Fruit fly (Drosophila melanogaster): Measurements from ENCODE around the gene CG16762.

CG16762 gene

DNA sequence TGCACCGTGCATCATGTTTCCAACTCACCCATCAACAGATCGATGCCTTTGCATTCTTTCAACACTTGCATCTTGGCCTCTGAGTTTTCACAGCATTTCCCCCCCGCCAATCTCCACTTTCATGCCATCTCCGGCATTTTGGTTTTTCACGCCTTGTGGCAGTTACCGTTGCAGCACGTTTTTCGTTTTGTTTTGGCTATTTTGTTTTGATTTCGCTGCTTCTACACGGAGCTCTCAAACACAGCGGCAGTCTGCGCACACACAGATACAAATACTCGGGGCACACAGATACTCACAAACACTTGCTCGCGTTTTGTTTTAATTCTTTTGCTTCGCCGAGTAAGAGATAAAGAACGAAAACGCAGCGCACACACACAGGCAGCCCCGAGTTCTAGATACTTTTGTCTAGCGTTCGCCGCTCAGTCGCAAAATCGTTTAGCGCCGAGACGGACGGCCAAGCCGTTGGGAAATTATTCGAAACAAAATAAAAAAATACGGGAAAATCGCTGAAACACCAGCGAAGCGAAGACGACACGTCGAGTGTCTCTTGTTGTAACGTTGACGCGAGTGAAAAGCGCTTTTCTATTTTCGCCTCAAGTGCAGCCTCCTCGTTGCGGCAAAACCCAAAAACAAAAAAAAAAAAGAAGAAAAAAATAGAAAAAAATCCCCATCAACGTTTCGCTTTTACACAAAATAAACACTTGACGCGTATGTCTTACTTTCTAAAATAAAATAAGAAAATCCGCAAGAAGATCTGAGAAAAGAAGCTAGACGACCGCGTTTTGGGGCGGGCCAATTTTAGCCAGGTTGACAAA, 46.7 kb downstream of the CG16762 start (continued):
- TF ChIP-seq BEAF-32 (GFP tag; optimal IDR thresholded peaks at IDR 0.05): no peak
- TF ChIP-seq BtbVII (GFP tag; optimal IDR thresholded peaks at IDR 0.05): no peak
- no peak for TF ChIP-seq dpn (GFP tag; optimal IDR thresholded peaks at IDR 0.05)
- TF ChIP-seq nom (GFP tag; optimal IDR thresholded peaks at IDR 0.05): peak; percentile 69

- TF ChIP-seq Hr78 (GFP tag; optimal IDR thresholded peaks at IDR 0.05) (peak in 1 of 2 experiments; percentile 83), Trl (optimal IDR thresholded peaks at IDR 0.05) (peak; percentile 20 to 54), Trl (GFP tag; optimal IDR thresholded peaks at IDR 0.05) (no peak), Jarid2 (GFP tag; optimal IDR thresholded peaks at IDR 0.05) (no peak), CG18476 (GFP tag; optimal IDR thresholded peaks at IDR 0.05) (no peak), Taf1 (GFP tag; IDR thresholded peaks at IDR 0.05) (no peak), chinmo (GFP tag; IDR thresholded peaks at IDR 0.05; ENCODE audit: partially characterized antibody) (0 out of 4 replicates have a peak, but pooled peaks have one; percentile 34), unc-4 (GFP tag; IDR thresholded peaks at IDR 0.05; ENCODE audit: partially characterized antibody) (no peak), CG10979 (tag; optimal IDR thresholded peaks at IDR 0.05) (no peak)
Measured at dm6 chr3L:2427151-2427550, 48.3 kb downstream of the CG16762 start.

- TF ChIP-seq gem (tag; optimal IDR thresholded peaks at IDR 0.05) (peak; percentile 9), nerfin-2 (GFP tag; IDR thresholded peaks at IDR 0.05; ENCODE audit: partially characterized antibody) (0 out of 2 replicates have a peak, but pooled peaks have one; percentile 9), Abd-B (GFP tag; optimal IDR thresholded peaks at IDR 0.05) (no peak), chinmo (GFP tag; IDR thresholded peaks at IDR 0.05; ENCODE audit: partially characterized antibody) (0 out of 4 replicates have a peak, but pooled peaks have one; percentile 3), sob (GFP tag; IDR thresholded peaks at IDR 0.05) (0 out of 2 replicates have a peak, but pooled peaks have one; percentile 9), CG32772 (GFP tag; IDR thresholded peaks at IDR 0.05) (no peak), crol (GFP tag; IDR thresholded peaks at IDR 0.05) (peak; percentile 53), Pdp1 (GFP tag; optimal IDR thresholded peaks at IDR 0.05) (peak in 1 of 2 experiments; percentile 42), Ets65A (GFP tag) (peak; percentile 26), Med (GFP tag) (peak; percentile 44), Lim3 (GFP tag; IDR thresholded peaks at IDR 0.05) (no peak), Awh (GFP tag; IDR thresholded peaks at IDR 0.05) (0 out of 2 replicates have a peak, but pooled peaks have one; percentile 11), ci (GFP tag; IDR thresholded peaks at IDR 0.05) (peak; percentile 15; the same call in 1 of the 3 replicates), CG11696 (GFP tag; IDR thresholded peaks at IDR 0.05) (0 out of 2 replicates have a peak, but pooled peaks have one; percentile 27), nom (GFP tag; optimal IDR thresholded peaks at IDR 0.05) (peak; percentile 50), ara (GFP tag; IDR thresholded peaks at IDR 0.05) (peak; percentile 30; the same call in 1 of the 2 replicates)
Measured at dm6 chr3L:2426407-2426951, 48.9 kb downstream of the CG16762 start.

DNA sequence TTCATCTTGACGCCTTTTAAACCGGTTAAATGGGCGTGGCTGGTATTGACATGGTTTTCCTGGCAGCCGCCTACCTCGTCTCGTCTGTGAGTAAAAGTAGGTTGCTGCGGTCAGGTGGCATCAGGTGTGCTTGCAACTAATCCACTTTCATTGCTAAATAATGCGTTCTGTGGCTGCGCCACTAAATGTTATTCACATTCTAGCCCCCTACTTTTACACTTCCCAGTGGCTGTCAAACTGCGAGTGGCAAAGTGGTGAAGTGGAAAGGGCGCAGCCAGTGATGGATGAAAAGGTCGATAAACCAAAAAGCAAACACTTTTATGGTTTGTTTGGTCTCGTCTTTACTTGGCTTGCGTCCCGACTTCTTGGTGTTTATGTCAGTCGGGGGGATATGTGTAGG, 49.7 kb downstream of the CG16762 start:
- TF ChIP-seq dimm (GFP tag; IDR thresholded peaks at IDR 0.05): no peak
- no peak for TF ChIP-seq CG12155 (GFP tag; optimal IDR thresholded peaks at IDR 0.05)
- no peak for TF ChIP-seq fd64A (GFP tag; optimal IDR thresholded peaks at IDR 0.05)
- no peak for TF ChIP-seq CG18599 (GFP tag; optimal IDR thresholded peaks at IDR 0.05)
- TF ChIP-seq inv (GFP tag; IDR thresholded peaks at IDR 0.05; ENCODE audit: partially characterized antibody): 0 out of 2 replicates have a peak, but pooled peaks have one; percentile 16
- TF ChIP-seq CG4282 (GFP tag; optimal IDR thresholded peaks at IDR 0.05): no peak
- TF ChIP-seq CG31224 (GFP tag; IDR thresholded peaks at IDR 0.05): no peak
- no peak for TF ChIP-seq jigr1 (GFP tag; IDR thresholded peaks at IDR 0.05)
- no peak for TF ChIP-seq CG12659 (GFP tag; optimal IDR thresholded peaks at IDR 0.05)
- no peak for TF ChIP-seq CG14014 (GFP tag; IDR thresholded peaks at IDR 0.05)
- TF ChIP-seq CG10462 (GFP tag; optimal IDR thresholded peaks at IDR 0.05): no peak
- no peak for TF ChIP-seq br (optimal IDR thresholded peaks at IDR 0.05)
- TF ChIP-seq lab (GFP tag; optimal IDR thresholded peaks at IDR 0.05): no peak
- no peak for TF ChIP-seq Doc2 (GFP tag; IDR thresholded peaks at IDR 0.05)
- no peak for TF ChIP-seq dm (GFP tag; optimal IDR thresholded peaks at IDR 0.05)
- TF ChIP-seq Camta (GFP tag; optimal IDR thresholded peaks at IDR 0.05): no peak
- no peak for TF ChIP-seq Atf-2 (GFP tag; optimal IDR thresholded peaks at IDR 0.05)
- no peak for TF ChIP-seq Doc3 (GFP tag; IDR thresholded peaks at IDR 0.05; ENCODE audit: partially characterized antibody)
